Worm (Caenorhabditis elegans) whole organism, L1 larva: ENCODE measurements around the gene Y60A3A.19.

Experiments
- egl-27 ChIP-seq, 2 experiments: fragments of 150-350 bp in 1 of 2; sonication (generic microtip); optimal IDR thresholded peaks; 3 replicates each; lab custom pipeline; 2017 to 2018; ENCODE audit warnings: missing biosample characterization in 2 of 2, missing genetic modification characterization in 2 of 2, missing genetic modification reagents in 2 of 2
- elt-3 ChIP-seq, 6 experiments: fragments of 150-350 bp in 1 of 6; sonication (generic microtip); optimal IDR thresholded peaks; 2 replicates each; lab custom pipeline; 2017 to 2018; ENCODE audit warnings: missing biosample characterization in 6 of 6, missing genetic modification characterization in 6 of 6, inconsistent platforms in 1 of 6
- fos-1 ChIP-seq: fragments of 150-350 bp; optimal IDR thresholded peaks from 2 replicates; lab custom pipeline; 2014; ENCODE audit warnings: missing biosample characterization, missing genetic modification characterization
- lin-13 ChIP-seq: fragments of 150-350 bp; optimal IDR thresholded peaks from 2 replicates; lab custom pipeline; 2014; ENCODE audit warnings: missing biosample characterization, missing genetic modification reagents, missing genetic modification characterization
- lsy-2 ChIP-seq, 2 experiments: fragments of 150-350 bp; optimal IDR thresholded peaks; 2 replicates each; lab custom pipeline; 2014; ENCODE audit warnings: missing biosample characterization in 2 of 2, missing genetic modification characterization in 2 of 2
- nhr-237 ChIP-seq: fragments of 150-350 bp; optimal IDR thresholded peaks from 2 replicates; lab custom pipeline; 2014; ENCODE audit warnings: missing biosample characterization, missing genetic modification characterization
- nhr-28 ChIP-seq: fragments of 150-350 bp; optimal IDR thresholded peaks from 2 replicates; lab custom pipeline; 2014; ENCODE audit warnings: missing biosample characterization, missing genetic modification characterization
- nhr-77 ChIP-seq: fragments of 150-350 bp; optimal IDR thresholded peaks from 2 replicates; lab custom pipeline; 2014; ENCODE audit warnings: missing biosample characterization, missing genetic modification characterization
- tbx-2 ChIP-seq: sonication (generic microtip); optimal IDR thresholded peaks from 2 replicates; lab custom pipeline; 2016; ENCODE audit warnings: missing genetic modification characterization, missing compliant biosample characterization

DNA sequence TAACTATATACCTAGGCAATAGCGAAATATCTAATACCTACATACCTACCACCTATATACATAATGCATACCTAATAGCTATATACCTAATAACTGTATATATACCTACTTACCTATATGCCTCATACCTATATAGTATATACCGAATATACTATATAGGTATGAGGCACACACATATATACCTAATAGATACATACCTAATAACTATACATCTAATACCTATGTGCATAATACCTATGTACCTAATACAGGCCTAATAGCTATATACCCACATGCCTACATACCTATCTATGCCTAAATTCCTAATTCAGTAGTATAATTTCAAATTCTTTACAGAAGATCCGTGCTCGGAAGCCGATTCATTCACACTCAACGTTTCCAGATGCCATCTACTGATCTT lies 38.1 kb downstream of the Y60A3A.19 start:
- TF ChIP-seq tbx-2 (no peak), nhr-237 (tag; lab: Kevin White, UChicago) (no peak), fos-1 (no peak), lsy-2 (tag; optimal IDR thresholded peaks at IDR 0.05; lab: Kevin White, UChicago) (no peak), elt-3 (tag; optimal IDR thresholded peaks at IDR 0.05; lab: Kevin White, UChicago) (no peak), egl-27 (tag; optimal IDR thresholded peaks at IDR 0.05; lab: Kevin White, UChicago) (no peak), nhr-28 (tag; lab: Kevin White, UChicago) (no peak), lin-13 (GFP tag; lab: Kevin White, UChicago) (no peak), nhr-77 (tag; lab: Kevin White, UChicago) (no peak)
